Fruit fly (Drosophila melanogaster): Measurements from ENCODE around the gene CG3191.

dm6 chrX:2219246-2219645, 32.5 kb downstream of the CG3191 start:
- no peak for TF ChIP-seq kay (GFP tag; ENCODE audit: borderline replicate concordance)
- TF ChIP-seq bab1 (GFP tag; optimal IDR thresholded peaks at IDR 0.05): no peak
- no peak for TF ChIP-seq tj (GFP tag; optimal IDR thresholded peaks at IDR 0.05)
- no peak for TF ChIP-seq toe (GFP tag; optimal IDR thresholded peaks at IDR 0.05)
- TF ChIP-seq CG7101 (tag; optimal IDR thresholded peaks at IDR 0.05): no peak
- no peak for TF ChIP-seq Crg-1 (GFP tag; optimal IDR thresholded peaks at IDR 0.05)
- no peak for TF ChIP-seq CG12768 (GFP tag; optimal IDR thresholded peaks at IDR 0.05)
- TF ChIP-seq Mnt (GFP tag; optimal IDR thresholded peaks at IDR 0.05): no peak
- no peak for TF ChIP-seq pad (GFP tag; optimal IDR thresholded peaks at IDR 0.05)
- TF ChIP-seq Hr96 (GFP tag; optimal IDR thresholded peaks at IDR 0.05): no peak
- TF ChIP-seq cnc (optimal IDR thresholded peaks at IDR 0.05): no peak
- no peak for TF ChIP-seq CG7045 (GFP tag; optimal IDR thresholded peaks at IDR 0.05)
- TF ChIP-seq cic (GFP tag; optimal IDR thresholded peaks at IDR 0.05): no peak
- TF ChIP-seq CG33017 (tag; optimal IDR thresholded peaks at IDR 0.05): no peak
